Worm (Caenorhabditis elegans) whole organism, young adult: ENCODE results near the gene T22B3.3.

ENCODE experiments used
- B0261.1 ChIP-seq: sonication (generic microtip); optimal IDR thresholded peaks from 2 replicates; lab custom pipeline; 2016; ENCODE audit warnings: mild to moderate bottlenecking, missing genetic modification characterization, moderate library complexity, missing compliant biosample characterization
- C17E4.6 ChIP-seq: fragments of 200-800 bp; sonication (Bioruptor generic); IDR thresholded peaks from 2 replicates; pipeline ENCODE4 v1.3.6; 2022; ENCODE audit warnings: missing genetic modification reagents, missing genetic modification characterization, missing compliant biosample characterization
- F22D6.2 ChIP-seq: sonication (generic microtip); optimal IDR thresholded peaks from 2 replicates; lab custom pipeline; 2016; ENCODE audit warnings: mild to moderate bottlenecking, missing genetic modification characterization, missing compliant biosample characterization
- F33H1.4 ChIP-seq: fragments of 200-800 bp; sonication (Bioruptor generic); IDR thresholded peaks from 2 replicates; pipeline ENCODE4 v1.3.6; 2022; ENCODE audit warnings: missing genetic modification reagents, missing genetic modification characterization, missing compliant biosample characterization
- F49E8.2 ChIP-seq: sonication (generic microtip); optimal IDR thresholded peaks from 3 replicates; lab custom pipeline; 2017; ENCODE audit warnings: missing genetic modification characterization, mild to moderate bottlenecking, missing compliant biosample characterization, antibody characterized with exemption, moderate library complexity; ENCODE audit not compliant: insufficient read depth
- F52B5.7 ChIP-seq: sonication (generic microtip); optimal IDR thresholded peaks from 2 replicates; lab custom pipeline; 2016; ENCODE audit warnings: mild to moderate bottlenecking, missing genetic modification characterization, missing compliant biosample characterization
- F57A8.1 ChIP-seq: fragments of 200-800 bp; sonication (Bioruptor generic); optimal IDR thresholded peaks from 2 replicates; lab custom pipeline; 2018; ENCODE audit warnings: mild to moderate bottlenecking, missing genetic modification characterization, moderate library complexity, missing compliant biosample characterization
- K11D2.4 ChIP-seq: fragments of 200-800 bp; sonication (Bioruptor generic); IDR thresholded peaks from 2 replicates; pipeline ENCODE4 v1.3.6; 2022; ENCODE audit warnings: missing genetic modification reagents, missing genetic modification characterization, missing compliant biosample characterization
- K12H6.12 ChIP-seq: fragments of 200-800 bp; sonication (Bioruptor generic); optimal IDR thresholded peaks from 2 replicates; lab custom pipeline; 2018; ENCODE audit warnings: mild to moderate bottlenecking, missing genetic modification characterization, missing compliant biosample characterization
- T07F8.4 ChIP-seq: sonication (generic microtip); optimal IDR thresholded peaks from 2 replicates; lab custom pipeline; 2016; ENCODE audit warnings: mild to moderate bottlenecking, missing genetic modification characterization, moderate library complexity, missing compliant biosample characterization
- Y53F4B.3 ChIP-seq: fragments of 200-800 bp; sonication (Bioruptor generic); IDR thresholded peaks from 2 replicates; pipeline ENCODE4 v1.3.6; 2022; ENCODE audit warnings: missing genetic modification reagents, missing genetic modification characterization, missing compliant biosample characterization
- athp-1 ChIP-seq: sonication (generic microtip); optimal IDR thresholded peaks from 2 replicates; lab custom pipeline; 2017; ENCODE audit warnings: mild to moderate bottlenecking, missing genetic modification characterization, missing compliant biosample characterization
- attf-3 ChIP-seq: fragments of 200-800 bp; sonication (Bioruptor generic); conservative IDR thresholded peaks from 2 replicates; pipeline ENCODE4 v1.3.6; 2022; ENCODE audit warnings: missing genetic modification reagents, missing genetic modification characterization, missing compliant biosample characterization
- attf-5 ChIP-seq: fragments of 200-800 bp; sonication (Bioruptor generic); optimal IDR thresholded peaks from 2 replicates; lab custom pipeline; 2018; ENCODE audit warnings: mild to moderate bottlenecking, missing genetic modification characterization, missing compliant biosample characterization
- attf-6 ChIP-seq: fragments of 200-800 bp; sonication (Bioruptor generic); IDR thresholded peaks from 2 replicates; pipeline ENCODE4 v1.3.6; 2022; ENCODE audit warnings: missing genetic modification reagents, missing genetic modification characterization, missing compliant biosample characterization
- cebp-2 ChIP-seq: fragments of 200-800 bp; sonication (Bioruptor generic); IDR thresholded peaks from 2 replicates; pipeline ENCODE4 v1.3.6; 2022; ENCODE audit warnings: missing genetic modification characterization, missing compliant biosample characterization
- ceh-58 ChIP-seq: fragments of 200-800 bp; sonication (Bioruptor generic); IDR thresholded peaks from 2 replicates; pipeline ENCODE4 v1.3.6; 2022; ENCODE audit warnings: missing genetic modification characterization, missing compliant biosample characterization
- ceh-91 ChIP-seq: fragments of 200-800 bp; sonication (Bioruptor generic); IDR thresholded peaks from 2 replicates; pipeline ENCODE4 v1.3.6; 2022; ENCODE audit warnings: missing genetic modification reagents, missing genetic modification characterization, missing compliant biosample characterization
- chd-7 ChIP-seq: sonication (generic microtip); optimal IDR thresholded peaks from 2 replicates; lab custom pipeline; 2016; ENCODE audit warnings: mild to moderate bottlenecking, missing genetic modification characterization, moderate library complexity, missing compliant biosample characterization
- dox-1 ChIP-seq: fragments of 200-800 bp; sonication (Bioruptor generic); IDR thresholded peaks from 2 replicates; pipeline ENCODE4 v1.3.6; 2022; ENCODE audit warnings: missing genetic modification reagents, missing genetic modification characterization, missing compliant biosample characterization
- dpff-1 ChIP-seq: sonication (generic microtip); optimal IDR thresholded peaks from 2 replicates; lab custom pipeline; 2017; ENCODE audit warnings: mild to moderate bottlenecking, missing genetic modification characterization, missing compliant biosample characterization
- fkh-3 ChIP-seq: sonication (generic microtip); optimal IDR thresholded peaks from 2 replicates; lab custom pipeline; 2016; ENCODE audit warnings: mild to moderate bottlenecking, missing genetic modification characterization, missing compliant biosample characterization
- gei-17 ChIP-seq: fragments of 200-800 bp; sonication (Bioruptor generic); optimal IDR thresholded peaks from 2 replicates; lab custom pipeline; 2018; ENCODE audit warnings: mild to moderate bottlenecking, missing genetic modification characterization, missing compliant biosample characterization
- him-1 ChIP-seq: sonication (generic microtip); optimal IDR thresholded peaks from 2 replicates; lab custom pipeline; 2016; ENCODE audit warnings: missing genotype, missing genetic modification reagents, missing genetic modification characterization, missing compliant biosample characterization
- hmg-1.2 ChIP-seq: fragments of 200-800 bp; sonication (Bioruptor generic); IDR thresholded peaks from 2 replicates; pipeline ENCODE4 v1.3.6; 2022; ENCODE audit warnings: missing genetic modification reagents, missing genetic modification characterization, missing compliant biosample characterization
- let-526 ChIP-seq: fragments of 200-800 bp; sonication (Bioruptor generic); IDR thresholded peaks from 2 replicates; pipeline ENCODE4 v1.3.6; 2022; ENCODE audit warnings: missing genetic modification reagents, missing genetic modification characterization, missing compliant biosample characterization
- lin-54 ChIP-seq: fragments of 200-800 bp; sonication (Bioruptor generic); optimal IDR thresholded peaks from 2 replicates; lab custom pipeline; 2018; ENCODE audit warnings: mild to moderate bottlenecking, missing genetic modification characterization, missing compliant biosample characterization
- lsl-1 ChIP-seq: fragments of 200-800 bp; sonication (Bioruptor generic); optimal IDR thresholded peaks from 2 replicates; lab custom pipeline; 2018; ENCODE audit warnings: mild to moderate bottlenecking, missing genetic modification characterization, moderate library complexity, missing compliant biosample characterization
- lsy-27 ChIP-seq: sonication (generic microtip); optimal IDR thresholded peaks from 2 replicates; lab custom pipeline; 2017; ENCODE audit warnings: missing genetic modification characterization, mild to moderate bottlenecking, missing compliant biosample characterization, antibody characterized with exemption, missing genotype, borderline replicate concordance; ENCODE audit not compliant: insufficient read depth
- mxl-1 ChIP-seq: sonication (generic microtip); optimal IDR thresholded peaks from 2 replicates; lab custom pipeline; 2016; ENCODE audit warnings: missing genetic modification characterization, missing compliant biosample characterization
- nhr-120 ChIP-seq: fragments of 200-800 bp; sonication (Bioruptor generic); IDR thresholded peaks from 2 replicates; pipeline ENCODE4 v1.3.6; 2022; ENCODE audit warnings: missing genetic modification characterization, missing compliant biosample characterization
- nhr-27 ChIP-seq: fragments of 200-800 bp; sonication (Bioruptor generic); optimal IDR thresholded peaks from 2 replicates; lab custom pipeline; 2018; ENCODE audit warnings: mild to moderate bottlenecking, missing genetic modification characterization, moderate library complexity, missing compliant biosample characterization
- nhr-90 ChIP-seq: sonication (generic microtip); optimal IDR thresholded peaks from 2 replicates; lab custom pipeline; 2016; ENCODE audit warnings: missing genotype, mild to moderate bottlenecking, missing genetic modification characterization, missing compliant biosample characterization
- pbrm-1 ChIP-seq: fragments of 200-800 bp; sonication (Bioruptor generic); IDR thresholded peaks from 2 replicates; pipeline ENCODE4 v1.3.6; 2022; ENCODE audit warnings: missing genetic modification reagents, missing genetic modification characterization, missing compliant biosample characterization
- rec-8 ChIP-seq, 2 experiments: sonication (generic microtip); optimal IDR thresholded peaks; 2 replicates each; lab custom pipeline; 2016; ENCODE audit warnings: mild to moderate bottlenecking in 2 of 2, missing genetic modification characterization in 2 of 2, missing genetic modification reagents in 2 of 2, missing genotype in 2 of 2, missing biosample characterization in 1 of 2, missing compliant biosample characterization in 1 of 2, moderate library complexity in 1 of 2
- sea-2 ChIP-seq: fragments of 200-800 bp; sonication (Bioruptor generic); IDR thresholded peaks from 2 replicates; pipeline ENCODE4 v1.3.6; 2022; ENCODE audit warnings: missing genetic modification characterization, missing compliant biosample characterization
- unc-130 ChIP-seq: sonication (generic microtip); optimal IDR thresholded peaks from 2 replicates; lab custom pipeline; 2016; ENCODE audit warnings: missing genetic modification reagents, missing genetic modification characterization, missing compliant biosample characterization
- zfh-2 ChIP-seq: fragments of 200-800 bp; sonication (Bioruptor generic); conservative IDR thresholded peaks from 2 replicates; pipeline ENCODE4 v1.3.6; 2022; ENCODE audit warnings: missing genetic modification reagents, missing genetic modification characterization, missing compliant biosample characterization
- ztf-18 ChIP-seq: sonication (generic microtip); optimal IDR thresholded peaks from 2 replicates; lab custom pipeline; 2016; ENCODE audit warnings: missing genotype, mild to moderate bottlenecking, missing genetic modification characterization, missing compliant biosample characterization
- ztf-25 ChIP-seq: fragments of 200-800 bp; sonication (Bioruptor generic); IDR thresholded peaks from 2 replicates; pipeline ENCODE4 v1.3.6; 2022; ENCODE audit warnings: missing genetic modification reagents, missing genetic modification characterization, missing compliant biosample characterization
- ztf-3 ChIP-seq: fragments of 200-800 bp; sonication (Bioruptor generic); optimal IDR thresholded peaks from 2 replicates; lab custom pipeline; 2018; ENCODE audit warnings: mild to moderate bottlenecking, missing genetic modification characterization, missing compliant biosample characterization

Gene T22B3.3

ce11 chrIV:11676054-11676453 is 27.5 kb downstream of the T22B3.3 start, which contains the start of gene inx-9:
Gene inx-9, plus strand, starts transcription at chrIV:11676354.
- TF ChIP-seq ztf-25 (GFP tag; lab: Robert Waterston, UW) (no peak), attf-5 (GFP tag; lab: Kevin White, UChicago) (no peak), unc-130 (no peak), lsy-27 (tag; lab: Kevin White, UChicago) (no peak), B0261.1 (no peak), F57A8.1 (GFP tag; lab: Kevin White, UChicago) (no peak), attf-3 (GFP tag; lab: Robert Waterston, UW) (no peak), nhr-120 (GFP tag; lab: Robert Waterston, UW) (no peak), ztf-3 (no peak), rec-8 (tag; optimal IDR thresholded peaks at IDR 0.05; lab: Kevin White, UChicago) (no peak), F33H1.4 (no peak), let-526 (GFP tag; lab: Robert Waterston, UW) (no peak), mxl-1 (tag; lab: Kevin White, UChicago) (no peak), chd-7 (no peak), nhr-27 (tag; lab: Kevin White, UChicago) (no peak), dox-1 (no peak), K11D2.4 (GFP tag; lab: Robert Waterston, UW) (no peak), F52B5.7 (tag; lab: Kevin White, UChicago) (no peak), sea-2 (GFP tag; lab: Robert Waterston, UW) (no peak), gei-17 (GFP tag; lab: Kevin White, UChicago) (no peak)

- no peak for TF ChIP-seq hmg-1.2 (GFP tag; lab: Robert Waterston, UW)
- no peak for TF ChIP-seq nhr-90 (tag; lab: Kevin White, UChicago)
These were observed 30.0 kb downstream of the T22B3.3 start, which contains the start of gene inx-8 for ce11 chrIV:11673543-11673942. Gene inx-8, plus strand, starts transcription at chrIV:11673843.

DNA sequence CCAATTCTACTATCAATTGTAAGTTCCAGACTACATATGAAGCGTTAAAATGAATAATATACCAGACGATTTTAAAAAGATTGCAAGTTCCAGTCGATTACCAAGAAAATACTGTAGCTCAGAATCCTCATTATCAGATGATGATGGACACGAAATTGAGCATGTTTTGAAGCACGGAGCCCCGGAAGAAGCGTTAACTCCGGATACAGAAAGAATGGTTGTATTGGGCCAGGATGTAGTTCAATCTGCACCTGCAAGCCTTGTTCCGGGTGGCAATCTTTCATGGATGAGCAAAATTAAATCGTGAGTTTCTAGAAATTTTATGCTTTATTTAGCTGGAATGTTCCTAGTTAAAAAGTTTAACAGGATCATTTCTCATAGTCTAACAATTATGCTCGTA is 35.6 kb downstream of the T22B3.3 start, which contains the start of gene atg-4.2:
Gene atg-4.2, plus strand, starts transcription at position 24 of the 400 bp plus-strand sequence.
- TF ChIP-seq athp-1 (tag; lab: Kevin White, UChicago) (no peak), ceh-58 (GFP tag; lab: Robert Waterston, UW) (no peak), ceh-91 (GFP tag; lab: Robert Waterston, UW) (no peak), him-1 (tag; lab: Kevin White, UChicago) (no peak), pbrm-1 (GFP tag; lab: Robert Waterston, UW) (no peak), lin-54 (GFP tag; lab: Kevin White, UChicago) (no peak), cebp-2 (GFP tag; lab: Robert Waterston, UW) (no peak), fkh-3 (no peak), F22D6.2 (tag; lab: Kevin White, UChicago) (no peak), Y53F4B.3 (GFP tag; lab: Robert Waterston, UW) (no peak), attf-6 (GFP tag; lab: Robert Waterston, UW) (no peak), ztf-18 (tag; lab: Kevin White, UChicago) (no peak), dpff-1 (tag; lab: Kevin White, UChicago) (no peak), let-526 (GFP tag; lab: Robert Waterston, UW) (no peak), T07F8.4 (tag; lab: Kevin White, UChicago) (no peak), K12H6.12 (tag; lab: Kevin White, UChicago) (no peak), F49E8.2 (tag; lab: Kevin White, UChicago) (no peak), zfh-2 (GFP tag; lab: Robert Waterston, UW) (no peak), C17E4.6 (GFP tag; lab: Robert Waterston, UW) (no peak), lsl-1 (GFP tag; lab: Kevin White, UChicago) (no peak)
